Fruit fly (Drosophila melanogaster) S2 (cell line): Measurements from ENCODE around the gene Mcr.
A peak's percentile ranks its signal among the peaks of the same experiment; 100 is the strongest.

Source experiments
- CG8478 ChIP-seq: fragments of >200 bp; optimal IDR thresholded peaks from 2 replicates; lab custom pipeline; 2018
- CTCF ChIP-seq, 2 experiments: fragments of >200 bp; optimal IDR thresholded peaks; 2 replicates each; lab custom pipeline; 2018

dm6 chr2L:8024325-8024724 is 58.5 kb downstream of the Mcr start:
- TF ChIP-seq CTCF (optimal IDR thresholded peaks at IDR 0.05; lab: Kevin White, UChicago) (peak; percentile 76 to 80), CG8478 (lab: Kevin White, UChicago) (no peak)
